Fruit fly (Drosophila melanogaster) whole organism, adult: ENCODE results near the gene P5CS.

Experiments used
- CG11617 ChIP-seq: fragments of 200-800 bp; sonication (Bioruptor generic); optimal IDR thresholded peaks from 2 replicates; lab custom pipeline; 2017; ENCODE audit warnings: mild to moderate bottlenecking, missing biosample characterization, missing genetic modification reagents, missing genetic modification characterization
- CG12768 ChIP-seq: fragments of 200-800 bp; sonication (Bioruptor generic); optimal IDR thresholded peaks from 2 replicates; lab custom pipeline; 2017; ENCODE audit warnings: missing biosample characterization, missing genetic modification characterization, mild to moderate bottlenecking, moderate library complexity, missing genetic modification reagents
- CG14711 ChIP-seq: fragments of 200-800 bp; sonication (Bioruptor generic); optimal IDR thresholded peaks from 2 replicates; lab custom pipeline; 2018; ENCODE audit warnings: missing biosample characterization, mild to moderate bottlenecking, missing genetic modification characterization, moderate library complexity
- CG1620 ChIP-seq: fragments of 200-800 bp; sonication (Bioruptor generic); optimal IDR thresholded peaks from 2 replicates; lab custom pipeline; 2016; ENCODE audit warnings: missing biosample characterization, missing genetic modification characterization
- CG33017 ChIP-seq: fragments of 200-800 bp; sonication (Bioruptor generic); optimal IDR thresholded peaks from 2 replicates; lab custom pipeline; 2018; ENCODE audit warnings: missing biosample characterization, mild to moderate bottlenecking, missing genetic modification characterization, moderate library complexity
- CG5204 ChIP-seq: fragments of 200-800 bp; sonication (Bioruptor generic); optimal IDR thresholded peaks from 2 replicates; lab custom pipeline; 2016; ENCODE audit warnings: missing biosample characterization, missing genetic modification characterization
- CG7045 ChIP-seq: fragments of 200-800 bp; sonication (Bioruptor generic); optimal IDR thresholded peaks from 2 replicates; lab custom pipeline; 2017; ENCODE audit warnings: missing biosample characterization, mild to moderate bottlenecking, missing genetic modification characterization
- CG7101 ChIP-seq: fragments of 200-800 bp; sonication (Bioruptor generic); optimal IDR thresholded peaks from 2 replicates; lab custom pipeline; 2018; ENCODE audit warnings: missing biosample characterization, mild to moderate bottlenecking, missing genetic modification characterization, moderate library complexity
- Clk ChIP-seq: fragments of 200-800 bp; sonication (Bioruptor generic); optimal IDR thresholded peaks from 2 replicates; lab custom pipeline; 2017; ENCODE audit warnings: missing biosample characterization, missing genetic modification characterization
- Crg-1 ChIP-seq: fragments of 200-800 bp; sonication (Bioruptor generic); optimal IDR thresholded peaks from 2 replicates; lab custom pipeline; 2016; ENCODE audit warnings: missing biosample characterization, missing genetic modification characterization
- Hr96 ChIP-seq: fragments of 200-800 bp; sonication (Bioruptor generic); optimal IDR thresholded peaks from 2 replicates; lab custom pipeline; 2016; ENCODE audit warnings: missing biosample characterization, missing genetic modification characterization
- Mnt ChIP-seq: fragments of 200-800 bp; sonication (Bioruptor generic); optimal IDR thresholded peaks from 2 replicates; lab custom pipeline; 2016; ENCODE audit warnings: missing biosample characterization, mild to moderate bottlenecking, missing genetic modification characterization
- bab1 ChIP-seq: fragments of 200-800 bp; sonication (Bioruptor generic); optimal IDR thresholded peaks from 3 replicates; lab custom pipeline; 2019; ENCODE audit warnings: missing biosample characterization, mild to moderate bottlenecking, missing genetic modification characterization, moderate library complexity
- cic ChIP-seq: fragments of 200-800 bp; sonication (Bioruptor generic); optimal IDR thresholded peaks from 2 replicates; lab custom pipeline; 2017; ENCODE audit warnings: missing biosample characterization, mild to moderate bottlenecking, missing genetic modification characterization, moderate library complexity
- cnc ChIP-seq, 2 experiments: fragments of >200 bp; optimal IDR thresholded peaks; 2 replicates each; lab custom pipeline; 2017
- kay ChIP-seq: fragments of 200-800 bp; sonication (Bioruptor generic); peaks from one replicate; lab custom pipeline; 2016; ENCODE audit warnings: missing biosample characterization, missing genetic modification characterization, borderline replicate concordance
- ovo ChIP-seq: fragments of 200-800 bp; sonication (Bioruptor generic); optimal IDR thresholded peaks from 2 replicates; lab custom pipeline; 2016; ENCODE audit warnings: missing biosample characterization, missing genetic modification characterization
- pad ChIP-seq: fragments of 200-800 bp; sonication (Bioruptor generic); optimal IDR thresholded peaks from 3 replicates; lab custom pipeline; 2017; ENCODE audit warnings: missing biosample characterization, missing genetic modification characterization, mild to moderate bottlenecking, moderate library complexity, missing genetic modification reagents
- tj ChIP-seq: fragments of 200-800 bp; sonication (Bioruptor generic); optimal IDR thresholded peaks from 3 replicates; lab custom pipeline; 2017; ENCODE audit warnings: missing biosample characterization, mild to moderate bottlenecking, missing genetic modification characterization, moderate library complexity
- toe ChIP-seq: fragments of 200-800 bp; sonication (Bioruptor generic); optimal IDR thresholded peaks from 2 replicates; lab custom pipeline; 2016; ENCODE audit warnings: missing biosample characterization, missing genetic modification characterization

P5CS gene

dm6 chr3L:21973640-21974039 is 1.8 kb downstream of the P5CS start:
- TF ChIP-seq Hr96 (GFP tag; lab: Kevin White, UChicago) = no peak
- no peak for TF ChIP-seq CG1620 (GFP tag; lab: Kevin White, UChicago)
- no peak for TF ChIP-seq Clk (GFP tag; lab: Kevin White, UChicago)
- TF ChIP-seq cic (GFP tag; lab: Kevin White, UChicago) = no peak
- TF ChIP-seq toe (GFP tag; lab: Kevin White, UChicago) = no peak
- TF ChIP-seq CG14711 (tag; lab: Kevin White, UChicago) = no peak
- no peak for TF ChIP-seq kay (GFP tag; lab: Kevin White, UChicago)

dm6 chr3L:21979789-21980188 is 8.0 kb downstream of the P5CS start:
- TF ChIP-seq CG1620 (GFP tag; lab: Kevin White, UChicago) (no peak), Clk (GFP tag; lab: Kevin White, UChicago) (no peak), Mnt (GFP tag; lab: Kevin White, UChicago) (no peak)

DNA sequence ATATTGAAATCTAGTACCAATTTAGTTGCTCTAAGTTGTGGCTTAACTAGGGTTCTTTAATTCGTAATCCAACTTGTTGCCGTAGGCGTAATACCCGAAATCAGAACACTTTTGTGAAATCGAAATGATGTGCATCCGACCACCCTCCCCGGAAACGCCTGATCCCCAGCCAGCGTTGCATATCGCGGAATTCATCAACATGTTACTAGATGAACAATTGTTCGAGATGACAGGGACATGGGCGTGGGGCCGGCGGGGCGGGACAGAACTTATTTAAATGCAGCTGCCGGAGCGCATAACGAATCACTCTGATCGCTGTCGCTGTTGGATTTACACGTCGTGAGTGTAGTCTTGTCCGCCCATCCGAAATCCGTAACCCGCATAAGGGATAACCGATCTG is 13.1 kb downstream of the P5CS start, which contains the start of gene Act79B:
Act79B (plus strand) TSS at position 301 of the 400 bp plus-strand sequence.
- TF ChIP-seq Mnt (GFP tag; lab: Kevin White, UChicago) = no peak

DNA sequence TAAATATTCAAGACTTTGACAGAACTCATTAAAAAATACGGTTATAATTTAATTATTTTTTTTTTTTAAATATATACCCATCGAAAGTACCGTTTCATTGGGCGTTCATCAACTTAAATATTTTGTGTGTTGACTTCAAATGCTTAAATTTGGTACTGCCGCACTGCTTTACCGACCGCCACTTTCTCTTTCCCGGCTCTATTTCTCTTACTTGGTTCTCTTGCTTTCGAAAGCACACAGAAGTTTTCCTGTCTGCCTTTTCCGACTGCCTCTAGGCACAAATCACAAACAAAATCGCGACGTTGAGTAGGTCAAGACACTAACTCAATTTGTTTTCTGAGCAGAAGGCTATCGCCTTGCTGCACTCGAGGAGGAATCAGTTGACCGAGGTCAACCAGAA is 22.2 kb downstream of the P5CS start:
- TF ChIP-seq Crg-1 (GFP tag; lab: Kevin White, UChicago) (no peak), CG14711 (tag; lab: Kevin White, UChicago) (no peak), cnc (optimal IDR thresholded peaks at IDR 0.05; lab: Kevin White, UChicago) (no peak), CG1620 (GFP tag; lab: Kevin White, UChicago) (no peak), CG5204 (no peak), CG33017 (no peak), ovo (no peak), CG12768 (GFP tag; lab: Kevin White, UChicago) (no peak), pad (GFP tag; lab: Kevin White, UChicago) (no peak), cic (GFP tag; lab: Kevin White, UChicago) (no peak), Mnt (GFP tag; lab: Kevin White, UChicago) (no peak), CG7101 (tag; lab: Kevin White, UChicago) (no peak), kay (GFP tag; lab: Kevin White, UChicago) (no peak), CG11617 (GFP tag; lab: Kevin White, UChicago) (no peak), CG7045 (GFP tag; lab: Kevin White, UChicago) (no peak), Hr96 (GFP tag; lab: Kevin White, UChicago) (no peak), bab1 (GFP tag; lab: Kevin White, UChicago) (no peak)

- TF ChIP-seq CG12768 (GFP tag; lab: Kevin White, UChicago) (no peak), CG14711 (tag; lab: Kevin White, UChicago) (no peak), ovo (no peak), Clk (GFP tag; lab: Kevin White, UChicago) (no peak), CG5204 (no peak), bab1 (GFP tag; lab: Kevin White, UChicago) (no peak), Crg-1 (GFP tag; lab: Kevin White, UChicago) (no peak), CG1620 (GFP tag; lab: Kevin White, UChicago) (no peak), toe (GFP tag; lab: Kevin White, UChicago) (no peak), CG33017 (no peak), CG7045 (GFP tag; lab: Kevin White, UChicago) (no peak), Mnt (GFP tag; lab: Kevin White, UChicago) (no peak), CG11617 (GFP tag; lab: Kevin White, UChicago) (no peak), tj (no peak)
Measured at dm6 chr3L:22006107-22006506, 34.3 kb downstream of the P5CS start.

DNA sequence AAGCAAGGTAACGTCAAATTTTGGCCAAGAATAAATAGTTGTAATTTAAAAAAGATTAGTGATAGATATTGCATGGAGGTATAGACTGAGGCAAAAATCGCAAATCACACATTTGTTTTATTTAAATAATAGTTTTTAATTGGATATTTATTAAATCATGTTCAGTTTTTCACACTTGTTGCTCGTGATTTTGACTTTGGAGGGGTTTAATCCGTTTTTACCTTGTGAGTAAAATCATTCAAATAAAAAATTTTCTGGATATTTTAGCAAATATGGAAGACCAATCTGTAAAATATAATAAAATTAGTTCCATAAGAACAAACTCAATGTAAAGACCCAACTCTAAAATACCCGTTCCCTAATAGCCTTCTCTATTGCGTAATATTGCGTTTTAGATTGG is 56.4 kb downstream of the P5CS start, which contains the start of gene CG7140:
CG7140 (minus strand) TSS at position 101 of the 400 bp plus-strand sequence.
- no peak for TF ChIP-seq CG11617 (GFP tag; lab: Kevin White, UChicago)
- TF ChIP-seq kay (GFP tag; lab: Kevin White, UChicago) = no peak
- no peak for TF ChIP-seq bab1 (GFP tag; lab: Kevin White, UChicago)
- no peak for TF ChIP-seq Mnt (GFP tag; lab: Kevin White, UChicago)
- no peak for TF ChIP-seq tj
- no peak for TF ChIP-seq pad (GFP tag; lab: Kevin White, UChicago)
- TF ChIP-seq CG1620 (GFP tag; lab: Kevin White, UChicago) = no peak
- TF ChIP-seq CG33017 = no peak
- TF ChIP-seq CG5204 = no peak
- no peak for TF ChIP-seq Clk (GFP tag; lab: Kevin White, UChicago)
- no peak for TF ChIP-seq cnc (optimal IDR thresholded peaks at IDR 0.05; lab: Kevin White, UChicago)
- no peak for TF ChIP-seq CG14711 (tag; lab: Kevin White, UChicago)
- TF ChIP-seq CG7045 (GFP tag; lab: Kevin White, UChicago) = no peak
- no peak for TF ChIP-seq cic (GFP tag; lab: Kevin White, UChicago)
- TF ChIP-seq Crg-1 (GFP tag; lab: Kevin White, UChicago) = no peak
- no peak for TF ChIP-seq CG12768 (GFP tag; lab: Kevin White, UChicago)
- no peak for TF ChIP-seq Hr96 (GFP tag; lab: Kevin White, UChicago)
- no peak for TF ChIP-seq CG7101 (tag; lab: Kevin White, UChicago)
- no peak for TF ChIP-seq toe (GFP tag; lab: Kevin White, UChicago)
- TF ChIP-seq ovo = no peak

dm6 chr3L:22029670-22030069 is 57.9 kb downstream of the P5CS start, which contains the start of gene CG43392:
Gene CG43392, minus strand, starts transcription at chr3L:22029770.
- TF ChIP-seq Hr96 (GFP tag; lab: Kevin White, UChicago) (no peak), CG7101 (tag; lab: Kevin White, UChicago) (no peak), CG14711 (tag; lab: Kevin White, UChicago) (no peak), Crg-1 (GFP tag; lab: Kevin White, UChicago) (no peak), pad (GFP tag; lab: Kevin White, UChicago) (no peak), toe (GFP tag; lab: Kevin White, UChicago) (no peak), cic (GFP tag; lab: Kevin White, UChicago) (no peak), bab1 (GFP tag; lab: Kevin White, UChicago) (no peak)
